Worm (Caenorhabditis elegans) whole organism, early embryonic: ENCODE data around the gene F58E1.13.

ENCODE experiments used
- B0310.2 ChIP-seq: sonication (generic microtip); optimal IDR thresholded peaks from 2 replicates; lab custom pipeline; 2016; ENCODE audit warnings: mild to moderate bottlenecking, missing genetic modification characterization, missing compliant biosample characterization
- F13C5.2 ChIP-seq: sonication (generic microtip); optimal IDR thresholded peaks from 2 replicates; lab custom pipeline; 2017; ENCODE audit warnings: mild to moderate bottlenecking, missing genetic modification characterization, inconsistent platforms, missing compliant biosample characterization
- aly-1 ChIP-seq: sonication (generic microtip); optimal IDR thresholded peaks from 2 replicates; lab custom pipeline; 2016; ENCODE audit warnings: missing genetic modification characterization, missing compliant biosample characterization
- ama-1 ChIP-seq: fragments of 150-350 bp; optimal IDR thresholded peaks from 2 replicates; lab custom pipeline; 2014
- ceh-13 ChIP-seq: fragments of 200-800 bp; sonication (Bioruptor generic); optimal IDR thresholded peaks from 2 replicates; lab custom pipeline; 2018; ENCODE audit warnings: mild to moderate bottlenecking, missing genetic modification characterization, missing compliant biosample characterization
- ceh-36 ChIP-seq: sonication (generic microtip); optimal IDR thresholded peaks from 2 replicates; lab custom pipeline; 2016; ENCODE audit warnings: missing genetic modification characterization, inconsistent platforms, missing compliant biosample characterization
- ets-7 ChIP-seq: sonication (generic microtip); optimal IDR thresholded peaks from 2 replicates; lab custom pipeline; 2016; ENCODE audit warnings: missing genotype, missing genetic modification characterization, missing compliant biosample characterization
- flt-1 ChIP-seq: fragments of 200-800 bp; sonication (Bioruptor generic); IDR thresholded peaks from 2 replicates; pipeline ENCODE4 v1.3.6; 2022; ENCODE audit warnings: missing genetic modification characterization, missing compliant biosample characterization
- hmbx-1 ChIP-seq: sonication (generic microtip); optimal IDR thresholded peaks from 2 replicates; lab custom pipeline; 2016; ENCODE audit warnings: mild to moderate bottlenecking, missing genetic modification characterization, missing compliant biosample characterization
- hmg-4 ChIP-seq: fragments of 200-800 bp; sonication (Bioruptor generic); optimal IDR thresholded peaks from 2 replicates; lab custom pipeline; 2018; ENCODE audit warnings: mild to moderate bottlenecking, missing genetic modification characterization, missing compliant biosample characterization
- hnd-1 ChIP-seq: sonication (generic microtip); optimal IDR thresholded peaks from 2 replicates; lab custom pipeline; 2016; ENCODE audit warnings: missing genetic modification characterization, missing compliant biosample characterization
- pes-1 ChIP-seq: fragments of 200-800 bp; sonication (Bioruptor generic); IDR thresholded peaks from 2 replicates; pipeline ENCODE4 v1.3.6; 2022; ENCODE audit warnings: missing genetic modification reagents, missing genetic modification characterization, missing compliant biosample characterization
- scrt-1 ChIP-seq: fragments of 200-800 bp; sonication (Bioruptor generic); IDR thresholded peaks from 2 replicates; pipeline ENCODE4 v1.3.6; 2022; ENCODE audit warnings: missing genetic modification characterization, missing compliant biosample characterization
- sea-1 ChIP-seq: fragments of 200-800 bp; sonication (Bioruptor generic); conservative IDR thresholded peaks from 2 replicates; pipeline ENCODE4 v1.3.6; 2022; ENCODE audit warnings: missing genetic modification characterization, missing compliant biosample characterization
- tbx-11 ChIP-seq: fragments of 200-800 bp; sonication (Bioruptor generic); IDR thresholded peaks from 2 replicates; pipeline ENCODE4 v1.3.6; 2022; ENCODE audit warnings: missing genetic modification characterization, missing compliant biosample characterization
- tbx-37 ChIP-seq: fragments of 200-800 bp; sonication (Bioruptor generic); conservative IDR thresholded peaks from 2 replicates; pipeline ENCODE4 v1.3.6; 2022; ENCODE audit warnings: missing genetic modification reagents, missing genetic modification characterization, missing compliant biosample characterization
- tra-4 ChIP-seq: sonication (generic microtip); optimal IDR thresholded peaks from 2 replicates; lab custom pipeline; 2017; ENCODE audit warnings: missing genetic modification characterization, missing compliant biosample characterization

F58E1.13 gene

DNA sequence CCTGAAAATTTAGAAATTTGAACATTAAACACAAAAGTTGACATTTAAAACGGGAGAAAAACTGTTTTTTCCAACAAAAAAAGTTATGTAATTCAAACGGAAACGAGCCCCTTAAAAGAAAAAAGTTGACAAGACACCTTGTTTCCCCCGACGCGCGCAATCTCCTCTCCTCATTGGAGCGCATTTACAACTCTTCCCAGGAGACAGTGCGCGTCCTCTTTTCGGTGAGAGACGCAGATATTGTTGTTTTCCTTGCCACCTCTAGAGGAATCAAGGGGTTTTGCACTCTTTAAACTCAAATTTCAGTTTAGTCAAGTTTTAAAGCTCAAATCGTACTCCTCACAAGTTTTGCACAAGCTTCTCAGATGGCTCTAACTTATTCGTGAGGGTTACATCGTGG is at the start of gene F58E1.13:
F58E1.13 (minus strand) TSS at position 12 of the 400 bp plus-strand sequence.
- TF ChIP-seq tbx-11 (no peak), ceh-36 (tag; lab: Kevin White, UChicago) (no peak), ceh-13 (no peak), tbx-37 (no peak), B0310.2 (tag; lab: Kevin White, UChicago) (no peak), ets-7 (tag; lab: Kevin White, UChicago) (no peak), hmbx-1 (tag; lab: Kevin White, UChicago) (no peak), ama-1 (lab: Kevin White, UChicago) (no peak), tra-4 (tag; lab: Kevin White, UChicago) (no peak), aly-1 (tag; lab: Kevin White, UChicago) (no peak), pes-1 (GFP tag; lab: Robert Waterston, UW) (no peak), F13C5.2 (tag; lab: Kevin White, UChicago) (no peak), hnd-1 (no peak), scrt-1 (no peak), flt-1 (no peak), sea-1 (GFP tag; lab: Robert Waterston, UW) (no peak), hmg-4 (GFP tag; lab: Kevin White, UChicago) (no peak)

DNA sequence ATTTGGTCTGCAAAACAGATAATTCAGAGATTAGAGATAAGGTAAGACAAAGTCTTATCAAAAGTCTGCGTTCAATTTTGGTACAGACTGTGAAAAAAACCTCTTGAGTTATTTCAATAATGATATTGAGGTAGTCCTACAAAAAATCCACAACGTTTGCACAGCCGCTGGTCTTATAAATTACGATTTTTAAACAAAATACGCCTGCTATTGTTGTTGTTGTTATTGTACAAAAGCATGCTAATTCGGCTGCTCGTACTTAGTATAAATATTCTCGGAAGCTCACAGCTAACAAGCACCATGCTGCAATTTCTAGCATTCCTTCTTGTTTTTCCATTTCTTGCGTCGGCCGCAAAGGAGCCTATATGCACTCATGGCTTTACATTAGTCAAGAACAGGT is 48.5 kb upstream of the F58E1.13 start, which contains the start of gene clec-19:
clec-19 (plus strand) TSS at position 301 of the 400 bp plus-strand sequence.
- TF ChIP-seq ets-7 (tag; lab: Kevin White, UChicago), result no peak
- no peak for TF ChIP-seq tbx-37
- no peak for TF ChIP-seq F13C5.2 (tag; lab: Kevin White, UChicago)
- no peak for TF ChIP-seq hmg-4 (GFP tag; lab: Kevin White, UChicago)
- no peak for TF ChIP-seq ceh-13
- no peak for TF ChIP-seq B0310.2 (tag; lab: Kevin White, UChicago)
- TF ChIP-seq hmbx-1 (tag; lab: Kevin White, UChicago), result no peak
- TF ChIP-seq flt-1, result no peak
- TF ChIP-seq tbx-11, result no peak
- TF ChIP-seq hnd-1, result no peak
- no peak for TF ChIP-seq ama-1 (lab: Kevin White, UChicago)
- TF ChIP-seq aly-1 (tag; lab: Kevin White, UChicago), result no peak
- no peak for TF ChIP-seq sea-1 (GFP tag; lab: Robert Waterston, UW)
- TF ChIP-seq ceh-36 (tag; lab: Kevin White, UChicago), result no peak
- TF ChIP-seq tra-4 (tag; lab: Kevin White, UChicago), result no peak
- no peak for TF ChIP-seq pes-1 (GFP tag; lab: Robert Waterston, UW)

DNA sequence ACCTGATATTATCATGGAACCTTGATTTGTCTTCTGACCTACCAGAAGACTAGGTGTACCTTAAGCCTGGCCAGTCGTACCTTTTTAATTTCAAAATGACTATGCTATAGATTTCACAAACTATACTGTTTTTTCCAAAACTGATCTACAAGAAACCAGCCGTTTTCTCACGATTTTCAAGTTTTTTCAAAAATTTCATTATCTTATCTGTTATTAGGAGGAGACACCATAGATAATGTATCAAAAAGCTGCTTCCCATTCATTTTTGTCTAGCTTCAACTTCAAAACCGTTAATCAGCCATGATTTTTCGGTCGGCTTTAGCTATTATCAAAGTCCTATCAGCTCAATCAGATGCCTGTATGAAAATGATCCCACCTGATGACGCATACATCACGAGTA is 46.9 kb upstream of the F58E1.13 start, which contains the start of gene F36H5.12:
F36H5.12 (plus strand) TSS at position 301 of the 400 bp plus-strand sequence.
- no peak for TF ChIP-seq B0310.2 (tag; lab: Kevin White, UChicago)
- no peak for TF ChIP-seq flt-1
- TF ChIP-seq aly-1 (tag; lab: Kevin White, UChicago), result no peak
- TF ChIP-seq ama-1 (lab: Kevin White, UChicago), result no peak
- no peak for TF ChIP-seq pes-1 (GFP tag; lab: Robert Waterston, UW)

DNA sequence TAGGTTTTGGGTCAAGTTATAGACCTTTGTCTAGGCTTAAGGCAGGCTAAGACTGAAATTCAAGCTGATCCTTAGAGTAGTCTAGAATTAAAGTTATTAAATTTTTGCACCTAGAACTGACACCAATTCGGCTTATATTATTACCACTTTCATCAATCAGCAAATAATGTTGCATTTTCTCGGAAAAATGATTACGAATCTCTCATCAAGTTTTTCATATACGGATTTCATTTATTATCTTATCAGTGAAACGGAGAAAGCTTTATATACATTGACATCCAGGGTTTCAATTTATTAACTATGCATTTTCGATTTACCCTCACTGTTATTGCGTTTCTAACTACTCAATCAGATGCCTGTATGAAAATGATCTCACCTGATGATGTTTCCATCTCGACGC is 45.6 kb upstream of the F58E1.13 start, which contains the start of gene K07G6.1:
K07G6.1 (plus strand) TSS at position 301 of the 400 bp plus-strand sequence.
- TF ChIP-seq tbx-11 (no peak), F13C5.2 (tag; lab: Kevin White, UChicago) (no peak), tbx-37 (no peak), hmg-4 (GFP tag; lab: Kevin White, UChicago) (no peak), pes-1 (GFP tag; lab: Robert Waterston, UW) (no peak), scrt-1 (no peak), ceh-13 (no peak), sea-1 (GFP tag; lab: Robert Waterston, UW) (no peak), aly-1 (tag; lab: Kevin White, UChicago) (no peak), B0310.2 (tag; lab: Kevin White, UChicago) (no peak), hnd-1 (no peak), ama-1 (lab: Kevin White, UChicago) (no peak), ceh-36 (tag; lab: Kevin White, UChicago) (no peak), flt-1 (no peak)

DNA sequence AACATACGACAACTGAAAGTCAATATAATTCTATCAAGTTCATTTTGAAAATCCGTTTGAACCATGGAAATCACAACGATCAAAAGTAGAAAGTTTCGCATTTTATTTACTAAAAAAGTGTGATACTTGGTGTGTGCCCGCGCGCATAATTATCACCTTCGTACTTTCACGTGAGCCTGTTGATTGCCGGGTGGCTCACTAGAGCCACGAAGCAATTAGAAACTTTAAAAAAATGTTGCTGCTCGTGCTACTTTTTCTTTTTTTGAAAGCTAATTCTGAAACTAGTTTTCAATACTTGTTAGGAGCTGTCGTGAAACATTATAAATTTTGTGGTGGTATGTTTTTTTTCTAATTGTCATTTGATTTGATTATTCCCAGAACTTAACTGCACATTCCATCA is 43.2 kb upstream of the F58E1.13 start, which contains the start of the genes irld-9 and irld-33:
irld-9 (minus strand) TSS at position 101 of the 400 bp plus-strand sequence.
irld-33 (plus strand) TSS at position 209 of the 400 bp plus-strand sequence.
- no peak for TF ChIP-seq ets-7 (tag; lab: Kevin White, UChicago)
- TF ChIP-seq pes-1 (GFP tag; lab: Robert Waterston, UW), result no peak
- no peak for TF ChIP-seq sea-1 (GFP tag; lab: Robert Waterston, UW)
- no peak for TF ChIP-seq aly-1 (tag; lab: Kevin White, UChicago)
- no peak for TF ChIP-seq tbx-37
- TF ChIP-seq hmbx-1 (tag; lab: Kevin White, UChicago), result no peak
- TF ChIP-seq ceh-13, result no peak
- no peak for TF ChIP-seq hnd-1
- no peak for TF ChIP-seq ama-1 (lab: Kevin White, UChicago)
- TF ChIP-seq tbx-11, result no peak
- no peak for TF ChIP-seq scrt-1
- TF ChIP-seq F13C5.2 (tag; lab: Kevin White, UChicago), result no peak
- no peak for TF ChIP-seq ceh-36 (tag; lab: Kevin White, UChicago)
- no peak for TF ChIP-seq tra-4 (tag; lab: Kevin White, UChicago)

DNA sequence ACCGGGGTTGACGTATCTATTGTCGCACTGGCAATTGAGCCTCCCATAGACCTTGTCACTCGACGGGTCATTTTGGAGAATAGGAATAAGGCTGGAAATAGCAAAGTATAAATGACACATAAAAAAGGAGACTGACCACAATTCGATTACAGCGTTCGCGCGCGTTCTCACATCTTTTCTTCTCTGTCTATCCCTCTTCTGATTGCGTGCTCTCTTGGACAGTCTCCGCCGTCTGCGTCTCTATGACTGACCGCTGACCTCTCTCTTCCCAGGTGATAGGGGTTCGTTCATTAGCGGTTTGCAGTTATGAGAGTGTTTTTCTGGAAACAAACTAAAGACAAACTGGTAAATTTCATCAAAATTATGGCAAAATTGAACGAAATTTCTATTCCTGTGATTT is 40.7 kb upstream of the F58E1.13 start, which contains the start of gene ceh-83:
ceh-83 (minus strand) TSS at position 181 of the 400 bp plus-strand sequence.
- no peak for TF ChIP-seq hmbx-1 (tag; lab: Kevin White, UChicago)
- no peak for TF ChIP-seq B0310.2 (tag; lab: Kevin White, UChicago)
- TF ChIP-seq F13C5.2 (tag; lab: Kevin White, UChicago), result no peak
- TF ChIP-seq flt-1, result no peak
- TF ChIP-seq tbx-37, result no peak
- no peak for TF ChIP-seq ama-1 (lab: Kevin White, UChicago)
- TF ChIP-seq aly-1 (tag; lab: Kevin White, UChicago), result no peak
- TF ChIP-seq scrt-1, result no peak
- no peak for TF ChIP-seq sea-1 (GFP tag; lab: Robert Waterston, UW)
- TF ChIP-seq ceh-36 (tag; lab: Kevin White, UChicago), result no peak
- TF ChIP-seq hnd-1, result no peak
- no peak for TF ChIP-seq ets-7 (tag; lab: Kevin White, UChicago)
- no peak for TF ChIP-seq tra-4 (tag; lab: Kevin White, UChicago)
- TF ChIP-seq tbx-11, result no peak
- no peak for TF ChIP-seq ceh-13
- no peak for TF ChIP-seq hmg-4 (GFP tag; lab: Kevin White, UChicago)
- TF ChIP-seq pes-1 (GFP tag; lab: Robert Waterston, UW), result no peak

DNA sequence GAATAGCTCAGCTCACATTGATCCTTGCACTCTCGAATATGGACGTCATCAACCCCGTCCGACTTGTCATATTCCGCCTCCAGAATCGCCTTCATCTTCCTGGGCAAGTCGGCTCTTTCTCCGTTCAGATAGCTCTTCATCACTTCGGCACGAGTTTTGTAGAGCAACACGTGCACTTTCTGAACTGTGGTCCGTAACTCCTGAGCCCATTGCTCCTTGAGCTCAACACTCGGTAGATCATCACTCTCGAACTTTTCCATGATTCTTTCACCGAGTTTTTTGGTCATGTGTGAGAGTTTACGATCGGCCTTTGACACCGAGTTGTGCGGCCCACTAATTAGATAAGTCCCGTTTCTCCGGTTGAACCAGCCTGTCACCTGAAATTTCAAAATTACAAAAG is 39.5 kb upstream of the F58E1.13 start:
- no peak for TF ChIP-seq sea-1 (GFP tag; lab: Robert Waterston, UW)
- TF ChIP-seq ceh-36 (tag; lab: Kevin White, UChicago), result no peak
- TF ChIP-seq hmbx-1 (tag; lab: Kevin White, UChicago), result no peak
- TF ChIP-seq pes-1 (GFP tag; lab: Robert Waterston, UW), result no peak
